Fruit fly (Drosophila melanogaster) whole organism, embryonic: ENCODE measurements around the gene CG43245.

ENCODE experiments used
- BEAF-32 ChIP-seq: fragments of 200-800 bp; sonication (Bioruptor generic); optimal IDR thresholded peaks from 3 replicates; lab custom pipeline; 2017; ENCODE audit warnings: missing biosample characterization, missing genetic modification characterization, mild to moderate bottlenecking, moderate library complexity, missing genetic modification reagents
- CG10147 ChIP-seq: fragments of 200-800 bp; sonication (Bioruptor generic); optimal IDR thresholded peaks from 2 replicates; lab custom pipeline; 2019; ENCODE audit warnings: missing biosample characterization, mild to moderate bottlenecking, missing genetic modification characterization, moderate library complexity
- CG10209 ChIP-seq: fragments of 200-800 bp; sonication (Bioruptor generic); optimal IDR thresholded peaks from 3 replicates; lab custom pipeline; 2017; ENCODE audit warnings: missing biosample characterization, mild to moderate bottlenecking, missing genetic modification characterization, missing genetic modification reagents
- CG17612 ChIP-seq: fragments of 200-800 bp; sonication (Bioruptor generic); IDR thresholded peaks from 2 replicates; pipeline ENCODE4 v1.3.6; 2022; ENCODE audit warnings: missing biosample characterization, missing genetic modification characterization
- CG7357 ChIP-seq: fragments of 200-800 bp; sonication (Bioruptor generic); IDR thresholded peaks from 3 replicates; pipeline ENCODE4 v1.3.6; 2022; ENCODE audit warnings: missing biosample characterization, missing genetic modification characterization
- Hr39 ChIP-seq: fragments of >200 bp; optimal IDR thresholded peaks from 2 replicates; lab custom pipeline; 2017
- Pdp1 ChIP-seq, 2 experiments: fragments of 200-800 bp; sonication (Bioruptor generic); optimal IDR thresholded peaks; 3 replicates each; lab custom pipeline; 2016; ENCODE audit warnings: missing biosample characterization in 2 of 2, missing genetic modification characterization in 2 of 2, mild to moderate bottlenecking in 1 of 2, moderate library complexity in 1 of 2
- Taf1 ChIP-seq: fragments of 200-800 bp; sonication (Bioruptor generic); IDR thresholded peaks from 2 replicates; pipeline ENCODE4 v1.3.6; 2022; ENCODE audit warnings: missing biosample characterization, missing genetic modification characterization
- ac ChIP-seq: fragments of 200-800 bp; sonication (Bioruptor generic); optimal IDR thresholded peaks from 3 replicates; lab custom pipeline; 2017; ENCODE audit warnings: missing biosample characterization, mild to moderate bottlenecking, missing genetic modification characterization
- jigr1 ChIP-seq: fragments of 200-800 bp; sonication (Bioruptor generic); IDR thresholded peaks from 3 replicates; pipeline ENCODE4 v1.3.6; 2022; ENCODE audit warnings: missing biosample characterization, missing genetic modification characterization
- kah ChIP-seq: fragments of 200-800 bp; sonication (Bioruptor generic); optimal IDR thresholded peaks from 2 replicates; lab custom pipeline; 2018; ENCODE audit warnings: missing biosample characterization, mild to moderate bottlenecking, missing genetic modification characterization
- nom ChIP-seq: fragments of 200-800 bp; sonication (Bioruptor generic); optimal IDR thresholded peaks from 2 replicates; lab custom pipeline; 2017; ENCODE audit warnings: missing biosample characterization, missing genetic modification characterization, mild to moderate bottlenecking, moderate library complexity, missing genetic modification reagents
- trem ChIP-seq: fragments of 200-800 bp; optimal IDR thresholded peaks from 3 replicates; lab custom pipeline; 2019; ENCODE audit warnings: missing biosample characterization, mild to moderate bottlenecking, missing genetic modification characterization, moderate library complexity

DNA sequence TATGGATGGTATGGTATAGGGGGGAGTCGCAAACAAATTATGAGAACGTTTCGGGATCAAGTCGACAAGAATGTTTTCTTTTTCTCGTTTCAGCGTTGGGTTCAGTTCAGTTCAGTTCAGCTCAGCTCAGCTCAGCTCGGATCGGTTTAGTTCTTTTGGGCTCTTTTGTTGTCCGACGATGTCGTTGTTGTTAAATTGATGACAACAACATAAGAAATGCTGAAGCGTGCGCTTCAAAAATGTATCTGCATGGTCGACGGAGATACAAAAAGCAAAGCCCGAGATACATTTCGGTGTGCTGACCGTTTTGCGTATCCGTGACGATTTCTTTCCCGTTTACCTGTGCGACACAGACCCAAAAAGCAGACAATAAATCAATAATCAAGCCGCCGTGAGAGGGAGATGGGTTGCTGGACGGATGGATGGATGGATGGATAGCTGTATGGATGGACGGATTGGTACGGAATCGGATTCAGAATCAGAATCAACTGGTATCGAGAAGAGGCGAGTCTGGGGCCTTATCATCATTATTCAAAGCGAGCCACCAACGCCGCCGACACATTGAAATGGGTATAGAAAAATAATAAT, at the start of gene CG43245:
- TF ChIP-seq nom (no peak), CG17612 (GFP tag; lab: Robert Waterston, UW) (no peak), CG10147 (GFP tag; lab: Kevin White, UChicago) (no peak), jigr1 (GFP tag; lab: Robert Waterston, UW) (no peak), CG7357 (GFP tag; lab: Robert Waterston, UW) (no peak), ac (no peak), Pdp1 (GFP tag; optimal IDR thresholded peaks at IDR 0.05; lab: Kevin White, UChicago) (no peak), kah (GFP tag; lab: Kevin White, UChicago) (no peak), BEAF-32 (GFP tag; lab: Kevin White, UChicago) (no peak), CG10209 (GFP tag; lab: Kevin White, UChicago) (no peak), Taf1 (no peak), trem (tag; lab: Kevin White, UChicago) (no peak), Hr39 (lab: Kevin White, UChicago) (no peak)
